Fruit fly (Drosophila melanogaster) S2 (cell line): ENCODE measurements around the gene yellow-h.
A peak's percentile ranks its signal among the peaks of the same experiment; 100 is the strongest.

ENCODE experiments used
- CG8478 ChIP-seq: fragments of >200 bp; optimal IDR thresholded peaks from 2 replicates; lab custom pipeline; 2018
- CTCF ChIP-seq, 2 experiments: fragments of >200 bp; optimal IDR thresholded peaks; 2 replicates each; lab custom pipeline; 2018

yellow-h gene

DNA sequence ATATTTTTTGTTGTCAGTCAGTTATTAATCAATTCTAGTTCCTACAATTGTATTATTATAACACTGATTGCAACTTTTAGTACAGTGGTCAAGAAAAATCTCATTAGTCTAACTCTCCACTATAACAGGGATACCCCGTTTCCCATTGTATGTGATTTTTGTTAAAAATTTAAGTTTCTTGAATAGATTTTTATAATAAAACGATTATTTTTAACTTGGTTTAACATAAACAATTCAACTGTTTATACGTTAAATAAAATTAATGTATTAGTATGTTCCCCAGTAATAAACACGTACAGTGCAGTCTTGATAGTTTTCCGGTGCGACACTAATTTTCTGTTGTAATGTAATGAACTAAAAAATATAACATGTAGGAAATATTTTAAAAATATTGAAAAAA lies 13.1 kb downstream of the yellow-h start:
- no peak for TF ChIP-seq CTCF (optimal IDR thresholded peaks at IDR 0.05; lab: Kevin White, UChicago)
- TF ChIP-seq CG8478 (lab: Kevin White, UChicago), result no peak

DNA sequence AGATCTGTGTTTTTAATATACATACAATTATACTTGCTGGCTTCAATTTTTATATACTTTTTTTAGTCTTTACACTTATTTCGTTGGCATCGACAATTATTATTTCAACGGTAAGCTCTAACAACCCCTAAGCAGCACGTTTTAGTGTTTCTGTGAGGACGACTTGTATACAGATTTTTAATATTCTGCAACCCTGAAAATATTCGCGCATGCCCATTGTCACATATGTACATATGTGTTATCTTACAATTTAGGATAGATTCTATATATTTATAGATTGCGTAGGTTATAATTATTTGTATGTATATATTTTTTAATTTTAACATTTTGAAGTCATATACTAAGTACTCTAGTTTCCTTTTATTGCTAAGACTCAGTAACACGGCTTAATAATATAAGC lies 25.5 kb downstream of the yellow-h start, which contains the start of gene dpr7:
Gene dpr7 (minus strand): TSS at position 154 of the 400 bp plus-strand sequence.
- TF ChIP-seq CG8478 (lab: Kevin White, UChicago), result no peak
- TF ChIP-seq CTCF (optimal IDR thresholded peaks at IDR 0.05; lab: Kevin White, UChicago), result no peak

DNA sequence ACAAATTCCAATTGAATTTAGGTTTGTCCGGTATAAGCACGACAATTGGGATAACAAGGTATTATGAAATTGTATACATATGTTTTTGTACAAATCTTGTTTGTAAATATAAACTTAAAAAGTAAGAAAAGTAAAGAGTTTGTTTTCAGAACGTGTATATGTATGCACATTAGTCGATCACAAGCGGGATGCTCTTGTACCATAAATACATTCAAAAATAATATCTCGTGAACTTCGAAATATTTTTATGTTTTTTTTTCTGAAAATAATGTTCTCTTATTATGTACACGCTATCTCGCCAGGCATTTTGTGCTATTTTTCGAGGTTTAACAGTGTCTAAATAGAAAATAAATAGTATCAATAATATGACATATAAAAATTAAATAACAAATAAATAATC lies 27.0 kb downstream of the yellow-h start, which contains the start of gene RhoGAP102A:
Gene RhoGAP102A (plus strand): TSS at position 301 of the 400 bp plus-strand sequence.
- TF ChIP-seq CG8478 (lab: Kevin White, UChicago) (no peak), CTCF (optimal IDR thresholded peaks at IDR 0.05; lab: Kevin White, UChicago) (no peak)

DNA sequence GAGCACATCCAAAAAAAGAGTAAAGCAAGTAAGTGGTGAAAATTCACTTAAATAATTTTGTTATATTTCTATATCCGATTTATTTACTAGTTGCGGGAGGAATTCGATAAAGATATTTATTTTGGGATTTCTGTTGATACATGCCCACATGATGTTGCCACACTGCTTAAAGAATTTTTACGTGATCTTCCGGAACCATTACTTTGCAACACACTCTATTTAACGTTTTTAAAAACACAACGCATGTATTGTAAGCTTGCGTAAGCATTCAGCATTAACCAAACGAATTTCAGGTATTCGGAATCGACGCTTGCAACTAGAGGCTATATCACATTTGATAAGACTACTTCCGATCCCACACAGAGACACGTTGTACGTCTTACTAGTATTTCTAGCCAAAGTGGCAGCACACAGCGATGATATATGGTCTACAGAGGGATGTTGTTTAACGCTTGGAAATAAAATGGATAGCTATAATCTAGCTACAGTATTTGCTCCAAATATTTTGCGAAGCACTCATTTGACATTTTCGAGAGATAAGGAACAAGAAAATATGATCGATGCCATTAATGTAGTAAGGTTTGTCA lies 33.9 kb downstream of the yellow-h start:
- TF ChIP-seq CG8478 (lab: Kevin White, UChicago), result no peak
- TF ChIP-seq CTCF (optimal IDR thresholded peaks at IDR 0.05; lab: Kevin White, UChicago), result no peak

DNA sequence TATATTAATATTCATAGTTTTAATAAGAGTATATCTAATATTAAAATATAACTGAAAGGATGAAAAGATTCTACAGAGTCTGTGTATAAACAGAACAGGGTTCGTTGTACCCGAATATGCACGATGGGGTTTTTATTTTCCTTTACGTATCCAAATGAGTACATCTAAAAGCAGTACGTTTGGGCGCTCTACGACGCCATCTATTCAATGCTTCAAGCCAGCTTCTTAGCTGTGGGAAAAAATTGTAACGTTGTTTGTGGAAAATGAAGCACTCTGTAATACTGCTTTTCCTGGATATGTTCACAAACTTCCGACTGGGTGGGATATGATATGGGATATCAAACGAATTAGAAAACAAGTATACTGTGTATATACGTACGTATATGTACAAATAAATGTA lies 47.0 kb downstream of the yellow-h start:
- TF ChIP-seq CG8478 (lab: Kevin White, UChicago), result no peak
- peak in 1 of 2 experiments; percentile 1 for TF ChIP-seq CTCF (optimal IDR thresholded peaks at IDR 0.05; lab: Kevin White, UChicago)

DNA sequence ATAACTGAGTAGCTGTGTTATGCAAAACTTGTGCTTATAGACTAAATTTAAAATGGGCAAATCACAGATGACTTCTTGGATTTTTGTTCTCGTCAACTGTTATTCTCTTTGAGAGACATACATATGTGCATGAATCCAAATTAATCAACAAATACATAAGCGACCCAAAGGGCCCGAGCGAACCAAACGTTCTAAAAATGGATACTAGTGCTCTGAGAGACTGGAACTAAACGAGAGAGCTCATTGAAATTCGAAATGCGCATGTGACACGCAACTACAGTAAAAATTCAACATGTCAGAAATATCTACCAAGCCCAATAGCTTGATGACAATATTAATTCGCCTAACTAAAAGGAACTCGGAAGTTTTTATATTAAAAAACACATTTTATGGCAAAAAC lies 48.6 kb downstream of the yellow-h start, which contains the start of gene NfI:
Gene NfI (minus strand): TSS at position 45 of the 400 bp plus-strand sequence.
- TF ChIP-seq CTCF (optimal IDR thresholded peaks at IDR 0.05; lab: Kevin White, UChicago) (no peak), CG8478 (lab: Kevin White, UChicago) (no peak)
